Worm (Caenorhabditis elegans): ENCODE results near the gene drl-1.
A peak's percentile ranks its signal among the peaks of the same experiment; 100 is the strongest.

DNA sequence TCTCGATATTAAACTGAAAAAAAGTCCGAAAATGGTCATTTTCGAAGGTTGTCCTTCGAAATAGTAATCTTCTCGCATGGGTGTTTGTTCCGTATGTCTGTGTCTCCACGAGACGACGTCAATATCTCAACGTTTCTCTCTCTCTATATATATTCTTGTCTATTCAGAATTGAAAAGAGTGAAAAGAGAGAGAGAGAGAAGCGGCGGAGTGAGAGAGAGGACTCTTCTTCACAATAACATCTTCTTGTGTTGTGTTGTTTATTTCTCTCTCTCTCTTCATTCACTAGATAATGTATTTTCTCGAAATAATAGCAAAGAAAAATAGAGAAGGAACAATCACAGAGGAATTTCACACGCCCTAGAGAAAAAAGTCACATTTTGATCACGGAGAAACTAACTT is 41.5 kb downstream of the drl-1 start:
- TF ChIP-seq elt-3 (tag; optimal IDR thresholded peaks at IDR 0.05) (peak in 1 of 6 experiments; percentile 12), nhr-11 (tag; optimal IDR thresholded peaks at IDR 0.05) (no peak), dsc-1 (tag; optimal IDR thresholded peaks at IDR 0.05) (no peak), nhr-237 (tag; optimal IDR thresholded peaks at IDR 0.05) (no peak), skn-1 (tag; optimal IDR thresholded peaks at IDR 0.05) (no peak), ces-1 (GFP tag; optimal IDR thresholded peaks at IDR 0.05) (no peak), elt-2 (tag; optimal IDR thresholded peaks at IDR 0.05) (no peak)
